Worm (Caenorhabditis elegans) whole organism, L1 larva: Measurements from ENCODE around the gene tig-3.

Experiments
- C04F5.9 ChIP-seq: sonication (generic microtip); optimal IDR thresholded peaks from 2 replicates; lab custom pipeline; 2016; ENCODE audit warnings: missing genetic modification characterization, missing compliant biosample characterization
- C16A3.4 ChIP-seq: fragments of 150-350 bp; optimal IDR thresholded peaks from 2 replicates; lab custom pipeline; 2014; ENCODE audit warnings: missing biosample characterization, missing genetic modification characterization
- F16B12.6 ChIP-seq: fragments of 150-350 bp; optimal IDR thresholded peaks from 2 replicates; lab custom pipeline; 2014; ENCODE audit warnings: missing biosample characterization, missing genetic modification characterization
- Y116A8C.19 ChIP-seq: sonication (generic microtip); optimal IDR thresholded peaks from 2 replicates; lab custom pipeline; 2016; ENCODE audit warnings: missing compliant biosample characterization, missing genetic modification characterization, borderline replicate concordance
- aha-1 ChIP-seq: fragments of 150-350 bp; optimal IDR thresholded peaks from 2 replicates; lab custom pipeline; 2014; ENCODE audit warnings: missing biosample characterization, missing genetic modification characterization
- aly-2 ChIP-seq: fragments of 150-350 bp; optimal IDR thresholded peaks from 2 replicates; lab custom pipeline; 2014; ENCODE audit warnings: missing biosample characterization, missing genetic modification characterization
- blmp-1 ChIP-seq: fragments of 150-350 bp; optimal IDR thresholded peaks from 2 replicates; lab custom pipeline; 2014; ENCODE audit warnings: missing biosample characterization, missing genetic modification characterization
- ceh-63 ChIP-seq: fragments of 200-800 bp; sonication (Bioruptor generic); optimal IDR thresholded peaks from 2 replicates; lab custom pipeline; 2018; ENCODE audit warnings: mild to moderate bottlenecking, missing genetic modification characterization, missing compliant biosample characterization
- ceh-82 ChIP-seq, 3 experiments: fragments of 150-350 bp in 1 of 3; sonication (generic microtip) in 2 of 3; optimal IDR thresholded peaks; 2 replicates each; lab custom pipeline; 2014 to 2017; ENCODE audit warnings: missing biosample characterization in 3 of 3, missing genetic modification characterization in 3 of 3
- dpl-1 ChIP-seq, 3 experiments: fragments of 150-350 bp in 2 of 3; sonication (generic microtip) in 1 of 3; optimal IDR thresholded peaks; 2 replicates each; lab custom pipeline; 2014 to 2017; ENCODE audit warnings: missing biosample characterization in 3 of 3, missing genetic modification characterization in 3 of 3, missing genetic modification reagents in 3 of 3
- elt-2 ChIP-seq: sonication (generic microtip); optimal IDR thresholded peaks from 2 replicates; lab custom pipeline; 2016; ENCODE audit warnings: missing genetic modification characterization, mild to moderate bottlenecking, inconsistent platforms, missing compliant biosample characterization, missing genetic modification reagents
- ets-5 ChIP-seq: fragments of 200-800 bp; sonication (Bioruptor generic); IDR thresholded peaks from 2 replicates; pipeline ENCODE4 v1.3.6; 2022; ENCODE audit warnings: missing genetic modification characterization, missing compliant biosample characterization
- fkh-4 ChIP-seq: sonication (generic microtip); optimal IDR thresholded peaks from 2 replicates; lab custom pipeline; 2016; ENCODE audit warnings: missing compliant biosample characterization, missing genetic modification characterization, borderline replicate concordance
- fkh-8 ChIP-seq: sonication (generic microtip); optimal IDR thresholded peaks from 2 replicates; lab custom pipeline; 2016; ENCODE audit warnings: mild to moderate bottlenecking, missing genetic modification characterization, missing compliant biosample characterization
- hlh-17 ChIP-seq: fragments of 200-800 bp; sonication (Bioruptor generic); optimal IDR thresholded peaks from 2 replicates; lab custom pipeline; 2018; ENCODE audit warnings: missing genetic modification characterization, mild to moderate bottlenecking, missing compliant biosample characterization, moderate library complexity, borderline replicate concordance
- hpl-2 ChIP-seq: fragments of 150-350 bp; optimal IDR thresholded peaks from 2 replicates; lab custom pipeline; 2014; ENCODE audit warnings: missing biosample characterization, missing genetic modification reagents, missing genetic modification characterization
- isw-1 ChIP-seq: fragments of 200-800 bp; sonication (Bioruptor generic); IDR thresholded peaks from 2 replicates; pipeline ENCODE4 v1.3.6; 2022; ENCODE audit warnings: missing genetic modification characterization, missing compliant biosample characterization
- lir-3 ChIP-seq: sonication (generic microtip); optimal IDR thresholded peaks from 2 replicates; lab custom pipeline; 2016; ENCODE audit warnings: mild to moderate bottlenecking, missing genetic modification characterization, moderate library complexity, missing compliant biosample characterization; ENCODE audit not compliant: poor library complexity
- lsy-2 ChIP-seq, 2 experiments: fragments of 150-350 bp; optimal IDR thresholded peaks; 2 replicates each; lab custom pipeline; 2014; ENCODE audit warnings: missing biosample characterization in 2 of 2, missing genetic modification characterization in 2 of 2
- nhr-11 ChIP-seq: fragments of 150-350 bp; optimal IDR thresholded peaks from 2 replicates; lab custom pipeline; 2014; ENCODE audit warnings: missing biosample characterization, missing genetic modification characterization
- nhr-12 ChIP-seq: sonication (generic microtip); optimal IDR thresholded peaks from 2 replicates; lab custom pipeline; 2017; ENCODE audit warnings: missing biosample characterization, missing genetic modification characterization
- nhr-237 ChIP-seq: fragments of 150-350 bp; optimal IDR thresholded peaks from 2 replicates; lab custom pipeline; 2014; ENCODE audit warnings: missing biosample characterization, missing genetic modification characterization
- nhr-71 ChIP-seq: sonication (generic microtip); optimal IDR thresholded peaks from 2 replicates; lab custom pipeline; 2016; ENCODE audit warnings: mild to moderate bottlenecking, missing genetic modification characterization, moderate library complexity, missing compliant biosample characterization
- nhr-76 ChIP-seq: sonication (generic microtip); optimal IDR thresholded peaks from 2 replicates; lab custom pipeline; 2017; ENCODE audit warnings: missing biosample characterization, missing genetic modification characterization
- nhr-77 ChIP-seq: fragments of 150-350 bp; optimal IDR thresholded peaks from 2 replicates; lab custom pipeline; 2014; ENCODE audit warnings: missing biosample characterization, missing genetic modification characterization
- nhr-85 ChIP-seq: sonication (generic microtip); peaks from one replicate; lab custom pipeline; 2016; ENCODE audit warnings: missing genetic modification characterization, inconsistent platforms, missing compliant biosample characterization
- pax-3 ChIP-seq: fragments of 200-800 bp; sonication (Bioruptor generic); optimal IDR thresholded peaks from 2 replicates; lab custom pipeline; 2018; ENCODE audit warnings: mild to moderate bottlenecking, missing genetic modification characterization, moderate library complexity, missing compliant biosample characterization
- rnt-1 ChIP-seq: sonication (generic microtip); optimal IDR thresholded peaks from 2 replicates; lab custom pipeline; 2016; ENCODE audit warnings: mild to moderate bottlenecking, missing genetic modification characterization, moderate library complexity, missing compliant biosample characterization
- snpc-4 ChIP-seq: fragments of 150-350 bp; optimal IDR thresholded peaks from 2 replicates; lab custom pipeline; 2014; ENCODE audit warnings: missing biosample characterization, missing genetic modification characterization
- sox-4 ChIP-seq: sonication (generic microtip); optimal IDR thresholded peaks from 2 replicates; lab custom pipeline; 2016; ENCODE audit warnings: missing genetic modification characterization, missing compliant biosample characterization
- sptf-1 ChIP-seq: fragments of 150-350 bp; optimal IDR thresholded peaks from 2 replicates; lab custom pipeline; 2014; ENCODE audit warnings: missing biosample characterization, missing genetic modification characterization
- sup-37 ChIP-seq: fragments of 200-800 bp; sonication (Bioruptor generic); optimal IDR thresholded peaks from 2 replicates; lab custom pipeline; 2018; ENCODE audit warnings: mild to moderate bottlenecking, missing genetic modification characterization, missing compliant biosample characterization
- tbx-2 ChIP-seq: sonication (generic microtip); optimal IDR thresholded peaks from 2 replicates; lab custom pipeline; 2016; ENCODE audit warnings: missing genetic modification characterization, missing compliant biosample characterization
- unc-130 ChIP-seq: fragments of 150-350 bp; optimal IDR thresholded peaks from 2 replicates; lab custom pipeline; 2017; ENCODE audit warnings: missing biosample characterization, missing genetic modification characterization, inconsistent platforms
- unc-30 ChIP-seq: sonication (generic microtip); optimal IDR thresholded peaks from 2 replicates; lab custom pipeline; 2017; ENCODE audit warnings: missing biosample characterization, missing genetic modification characterization
- unc-62 ChIP-seq: fragments of 150-350 bp; optimal IDR thresholded peaks from 2 replicates; lab custom pipeline; 2014; ENCODE audit warnings: missing biosample characterization, missing genetic modification reagents, missing genetic modification characterization
- unc-86 ChIP-seq: sonication (generic microtip); optimal IDR thresholded peaks from 2 replicates; lab custom pipeline; 2016; ENCODE audit warnings: missing genetic modification characterization, missing compliant biosample characterization
- vab-15 ChIP-seq: sonication (generic microtip); optimal IDR thresholded peaks from 2 replicates; lab custom pipeline; 2017; ENCODE audit warnings: missing genotype, mild to moderate bottlenecking, missing genetic modification characterization, missing compliant biosample characterization
- xbp-1 ChIP-seq: sonication (generic microtip); optimal IDR thresholded peaks from 2 replicates; lab custom pipeline; 2016; ENCODE audit warnings: missing genetic modification characterization, missing compliant biosample characterization
- ztf-11 ChIP-seq, 2 experiments: sonication (generic microtip); optimal IDR thresholded peaks; 2 replicates each; lab custom pipeline; 2016 to 2017; ENCODE audit warnings: missing genetic modification characterization in 2 of 2, missing biosample characterization in 1 of 2, missing compliant biosample characterization in 1 of 2

tig-3 gene

DNA sequence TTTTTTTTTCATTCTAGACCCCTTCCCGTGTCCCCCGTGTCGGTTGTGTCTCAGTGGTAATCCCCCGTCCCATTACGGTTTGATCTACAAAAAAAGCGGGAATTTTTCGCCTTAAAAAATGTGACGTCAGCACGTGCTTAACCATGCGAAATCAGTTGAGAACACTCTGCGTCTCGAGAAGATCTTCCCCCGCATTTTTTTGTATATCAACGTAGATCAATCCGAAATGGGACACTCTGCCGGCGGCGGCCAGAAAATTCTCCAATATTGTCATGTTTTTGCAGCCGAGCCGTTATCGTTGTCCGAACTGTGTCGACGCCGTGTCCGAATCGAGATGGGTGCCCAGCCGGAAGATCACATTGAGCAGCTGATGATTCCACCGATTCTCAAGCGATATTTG lies 23.6 kb downstream of the tig-3 start:
- TF ChIP-seq ceh-63 (no peak), lsy-2 (tag; optimal IDR thresholded peaks at IDR 0.05; lab: Kevin White, UChicago) (no peak), F16B12.6 (tag; lab: Kevin White, UChicago) (no peak), tbx-2 (tag; lab: Kevin White, UChicago) (no peak), dpl-1 (GFP tag; optimal IDR thresholded peaks at IDR 0.05; lab: Kevin White, UChicago) (no peak), unc-130 (no peak), elt-2 (tag; lab: Kevin White, UChicago) (no peak), ets-5 (GFP tag; lab: Robert Waterston, UW) (no peak), fkh-8 (tag; lab: Kevin White, UChicago) (no peak), aly-2 (tag; lab: Kevin White, UChicago) (no peak), sptf-1 (tag; lab: Kevin White, UChicago) (no peak), C04F5.9 (tag; lab: Kevin White, UChicago) (no peak), fkh-4 (tag; lab: Kevin White, UChicago) (no peak), pax-3 (tag; lab: Kevin White, UChicago) (no peak), nhr-85 (tag; lab: Kevin White, UChicago) (no peak), aha-1 (tag; lab: Kevin White, UChicago) (no peak), hpl-2 (no peak)

DNA sequence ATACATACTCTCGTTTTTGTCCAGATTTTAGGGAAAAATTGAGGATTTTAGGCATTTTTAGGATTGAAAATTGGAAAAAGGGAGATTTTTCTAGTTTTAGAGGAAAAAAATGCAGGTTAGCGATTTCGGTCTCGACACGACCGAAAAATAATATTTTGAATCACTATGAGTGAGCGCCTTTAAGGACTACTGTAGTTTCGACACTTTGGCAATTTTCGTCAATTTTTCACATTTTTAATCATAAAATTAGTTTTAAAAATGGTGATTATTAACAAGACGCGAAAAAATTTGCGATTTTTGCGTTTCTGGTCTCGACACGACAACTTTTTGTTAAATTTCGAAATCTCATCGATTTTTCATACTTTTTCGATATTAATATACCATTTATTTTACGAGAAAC lies 24.8 kb downstream of the tig-3 start:
- TF ChIP-seq vab-15 (no peak), rnt-1 (tag; lab: Kevin White, UChicago) (no peak), nhr-237 (tag; lab: Kevin White, UChicago) (no peak), sup-37 (GFP tag; lab: Kevin White, UChicago) (no peak), lir-3 (no peak), unc-30 (tag; lab: Kevin White, UChicago) (no peak), nhr-71 (no peak), nhr-77 (tag; lab: Kevin White, UChicago) (peak; percentile 3)

ce11 chrII:15226186-15226585 lies 25.4 kb downstream of the tig-3 start:
- no peak for TF ChIP-seq nhr-11 (tag; lab: Kevin White, UChicago)
- no peak for TF ChIP-seq nhr-76 (tag; lab: Kevin White, UChicago)
- no peak for TF ChIP-seq fkh-8 (tag; lab: Kevin White, UChicago)
- TF ChIP-seq xbp-1 (tag; lab: Kevin White, UChicago) = no peak
- TF ChIP-seq isw-1 (GFP tag; lab: Robert Waterston, UW) = no peak
- no peak for TF ChIP-seq ztf-11 (tag; optimal IDR thresholded peaks at IDR 0.05; lab: Kevin White, UChicago)
- TF ChIP-seq sox-4 (tag; lab: Kevin White, UChicago) = no peak
- TF ChIP-seq snpc-4 = no peak
- TF ChIP-seq C16A3.4 (tag; lab: Kevin White, UChicago) = no peak
- TF ChIP-seq unc-62 (GFP tag; lab: Kevin White, UChicago) = no peak
- no peak for TF ChIP-seq nhr-12 (tag; lab: Kevin White, UChicago)
- TF ChIP-seq Y116A8C.19 = no peak
- no peak for TF ChIP-seq unc-86 (tag; lab: Kevin White, UChicago)
- no peak for TF ChIP-seq fkh-4 (tag; lab: Kevin White, UChicago)
- no peak for TF ChIP-seq blmp-1 (tag; lab: Kevin White, UChicago)
- TF ChIP-seq ceh-82 (tag; optimal IDR thresholded peaks at IDR 0.05; lab: Kevin White, UChicago) = no peak
- no peak for TF ChIP-seq tbx-2 (tag; lab: Kevin White, UChicago)

- TF ChIP-seq hlh-17 (GFP tag; lab: Kevin White, UChicago) = no peak
- TF ChIP-seq, all 84 proteins: peak for 0
These were observed 31.5 kb downstream of the tig-3 start for ce11 chrII:15220116-15220515.
